Fruit fly (Drosophila melanogaster) whole organism, embryonic: ENCODE measurements around the gene Or88a.

Experiments used
- B-H2 ChIP-seq: fragments of 200-800 bp; sonication (Bioruptor generic); optimal IDR thresholded peaks from 2 replicates; lab custom pipeline; 2018; ENCODE audit warnings: missing biosample characterization, mild to moderate bottlenecking, missing genetic modification characterization
- C15 ChIP-seq: fragments of 200-800 bp; sonication (Bioruptor generic); IDR thresholded peaks from 3 replicates; pipeline ENCODE4 v1.3.6; 2022; ENCODE audit warnings: missing biosample characterization, missing genetic modification characterization
- CG10979 ChIP-seq: fragments of 200-800 bp; sonication (Bioruptor generic); optimal IDR thresholded peaks from 2 replicates; lab custom pipeline; 2018; ENCODE audit warnings: missing biosample characterization, mild to moderate bottlenecking, missing genetic modification characterization, moderate library complexity
- CG11504 ChIP-seq: fragments of 200-800 bp; sonication (Bioruptor generic); optimal IDR thresholded peaks from 3 replicates; lab custom pipeline; 2019; ENCODE audit warnings: missing biosample characterization, mild to moderate bottlenecking, missing genetic modification characterization, moderate library complexity
- CG12155 ChIP-seq: fragments of 200-800 bp; sonication (Bioruptor generic); optimal IDR thresholded peaks from 3 replicates; lab custom pipeline; 2016; ENCODE audit warnings: missing biosample characterization, missing genetic modification characterization
- CG12942 ChIP-seq: fragments of 200-800 bp; sonication (Bioruptor generic); optimal IDR thresholded peaks from 3 replicates; lab custom pipeline; 2016; ENCODE audit warnings: missing biosample characterization, missing genetic modification characterization
- CG14441 ChIP-seq: fragments of 200-800 bp; sonication (Bioruptor generic); IDR thresholded peaks from 2 replicates; pipeline ENCODE4 v1.3.6; 2022; ENCODE audit warnings: missing biosample characterization, missing genetic modification characterization
- CG14667 ChIP-seq: fragments of 200-800 bp; sonication (Bioruptor generic); IDR thresholded peaks from 2 replicates; pipeline ENCODE4 v1.3.6; 2022; ENCODE audit warnings: missing biosample characterization, missing genetic modification characterization
- CG1602 ChIP-seq: fragments of 200-800 bp; sonication (Bioruptor generic); optimal IDR thresholded peaks from 3 replicates; lab custom pipeline; 2016; ENCODE audit warnings: missing biosample characterization, missing genetic modification characterization
- CG1647 ChIP-seq: fragments of 200-800 bp; sonication (Bioruptor generic); optimal IDR thresholded peaks from 3 replicates; lab custom pipeline; 2016; ENCODE audit warnings: missing biosample characterization, missing genetic modification characterization
- CG16779 ChIP-seq: fragments of 200-800 bp; sonication (Bioruptor generic); IDR thresholded peaks from 2 replicates; pipeline ENCODE4 v1.3.6; 2022; ENCODE audit warnings: missing biosample characterization, missing genetic modification characterization
- CG16863 ChIP-seq: fragments of 200-800 bp; sonication (Bioruptor generic); optimal IDR thresholded peaks from 3 replicates; lab custom pipeline; 2016; ENCODE audit warnings: missing biosample characterization, missing genetic modification characterization
- CG17385 ChIP-seq: fragments of 200-800 bp; sonication (Bioruptor generic); optimal IDR thresholded peaks from 3 replicates; lab custom pipeline; 2018; ENCODE audit warnings: missing biosample characterization, mild to moderate bottlenecking, missing genetic modification characterization
- CG17568 ChIP-seq: fragments of 200-800 bp; sonication (Bioruptor generic); optimal IDR thresholded peaks from 2 replicates; lab custom pipeline; 2018; ENCODE audit warnings: missing biosample characterization, mild to moderate bottlenecking, missing genetic modification characterization, moderate library complexity
- CG17612 ChIP-seq: fragments of 200-800 bp; sonication (Bioruptor generic); IDR thresholded peaks from 2 replicates; pipeline ENCODE4 v1.3.6; 2022; ENCODE audit warnings: missing biosample characterization, missing genetic modification characterization
- CG2116 ChIP-seq: fragments of 200-800 bp; sonication (Bioruptor generic); optimal IDR thresholded peaks from 3 replicates; lab custom pipeline; 2018; ENCODE audit warnings: missing biosample characterization, mild to moderate bottlenecking, missing genetic modification characterization
- CG2875 ChIP-seq: fragments of 200-800 bp; sonication (Bioruptor generic); optimal IDR thresholded peaks from 2 replicates; lab custom pipeline; 2017; ENCODE audit warnings: missing biosample characterization, mild to moderate bottlenecking, missing genetic modification characterization, missing genetic modification reagents
- CG32532 ChIP-seq: fragments of 200-800 bp; sonication (Bioruptor generic); IDR thresholded peaks from 2 replicates; pipeline ENCODE4 v1.3.6; 2022; ENCODE audit warnings: missing biosample characterization, missing genetic modification characterization
- CG3726 ChIP-seq: fragments of 200-800 bp; sonication (Bioruptor generic); IDR thresholded peaks from 3 replicates; pipeline ENCODE4, ENCODE4 v1.3.6; 2022; ENCODE audit warnings: missing biosample characterization, missing genetic modification characterization
- CG42726 ChIP-seq: fragments of 200-800 bp; sonication (Bioruptor generic); IDR thresholded peaks from 2 replicates; pipeline ENCODE4 v1.3.6; 2022; ENCODE audit warnings: missing biosample characterization, missing genetic modification characterization; ENCODE audit not compliant: partially characterized antibody
- CG4617 ChIP-seq: fragments of 200-800 bp; sonication (Bioruptor generic); optimal IDR thresholded peaks from 3 replicates; lab custom pipeline; 2016; ENCODE audit warnings: missing biosample characterization, missing genetic modification characterization, borderline replicate concordance
- CG6175 ChIP-seq: fragments of 200-800 bp; sonication (Bioruptor generic); IDR thresholded peaks from 3 replicates; pipeline ENCODE4 v1.3.6; 2022; ENCODE audit warnings: missing biosample characterization, missing genetic modification characterization
- CG6791 ChIP-seq: fragments of 200-800 bp; sonication (Bioruptor generic); IDR thresholded peaks from 3 replicates; pipeline ENCODE4 v1.3.6; 2022; ENCODE audit warnings: missing biosample characterization, missing genetic modification characterization; ENCODE audit not compliant: partially characterized antibody
- CG7372 ChIP-seq: fragments of 200-800 bp; sonication (Bioruptor generic); IDR thresholded peaks from 2 replicates; pipeline ENCODE4 v1.3.6; 2022; ENCODE audit warnings: missing biosample characterization, missing genetic modification characterization
- CG7556 ChIP-seq: fragments of 200-800 bp; sonication (Bioruptor generic); optimal IDR thresholded peaks from 2 replicates; lab custom pipeline; 2017; ENCODE audit warnings: missing biosample characterization, mild to moderate bottlenecking, missing genetic modification characterization
- CG7745 ChIP-seq: fragments of 200-800 bp; sonication (Bioruptor generic); optimal IDR thresholded peaks from 2 replicates; lab custom pipeline; 2018; ENCODE audit warnings: missing biosample characterization, mild to moderate bottlenecking, missing genetic modification characterization, moderate library complexity
- CG7987 ChIP-seq: fragments of 200-800 bp; sonication (Bioruptor generic); optimal IDR thresholded peaks from 2 replicates; lab custom pipeline; 2018; ENCODE audit warnings: missing biosample characterization, mild to moderate bottlenecking, missing genetic modification characterization, moderate library complexity
- CG8281 ChIP-seq: fragments of 200-800 bp; sonication (Bioruptor generic); optimal IDR thresholded peaks from 2 replicates; lab custom pipeline; 2018; ENCODE audit warnings: missing biosample characterization, mild to moderate bottlenecking, missing genetic modification characterization, moderate library complexity
- CG8944 ChIP-seq: fragments of 200-800 bp; sonication (Bioruptor generic); optimal IDR thresholded peaks from 3 replicates; lab custom pipeline; 2016; ENCODE audit warnings: missing biosample characterization, missing genetic modification characterization
- CG9817 ChIP-seq: fragments of 200-800 bp; sonication (Bioruptor generic); optimal IDR thresholded peaks from 2 replicates; lab custom pipeline; 2018; ENCODE audit warnings: missing biosample characterization, mild to moderate bottlenecking, missing genetic modification characterization, moderate library complexity
- CTCF ChIP-seq: fragments of 200-800 bp; sonication (Bioruptor generic); optimal IDR thresholded peaks from 2 replicates; lab custom pipeline; 2017; ENCODE audit warnings: missing biosample characterization, mild to moderate bottlenecking, missing genetic modification characterization, moderate library complexity
- Fer2 ChIP-seq: fragments of 200-800 bp; sonication (Bioruptor generic); optimal IDR thresholded peaks from 2 replicates; lab custom pipeline; 2018; ENCODE audit warnings: missing biosample characterization, mild to moderate bottlenecking, missing genetic modification characterization, moderate library complexity
- HHEX ChIP-seq: fragments of 200-800 bp; sonication (Bioruptor generic); optimal IDR thresholded peaks from 3 replicates; lab custom pipeline; 2017; ENCODE audit warnings: missing biosample characterization, mild to moderate bottlenecking, missing genetic modification characterization, missing genetic modification reagents
- HLH3B ChIP-seq: fragments of 200-800 bp; sonication (Bioruptor generic); IDR thresholded peaks from 2 replicates; pipeline ENCODE4 v1.3.6; 2022; ENCODE audit warnings: missing biosample characterization, missing genetic modification characterization
- HLH54F ChIP-seq: fragments of 200-800 bp; sonication (Bioruptor generic); optimal IDR thresholded peaks from 3 replicates; lab custom pipeline; 2016; ENCODE audit warnings: missing biosample characterization, missing genetic modification characterization
- Hr3 ChIP-seq: fragments of 200-800 bp; sonication (Bioruptor generic); optimal IDR thresholded peaks from 3 replicates; lab custom pipeline; 2016; ENCODE audit warnings: missing biosample characterization, missing genetic modification characterization
- Lhr ChIP-seq: fragments of 200-800 bp; sonication (Bioruptor generic); optimal IDR thresholded peaks from 3 replicates; lab custom pipeline; 2017; ENCODE audit warnings: mild to moderate bottlenecking, missing biosample characterization, missing genetic modification reagents, missing genetic modification characterization
- Six4 ChIP-seq: fragments of 200-800 bp; sonication (Bioruptor generic); optimal IDR thresholded peaks from 2 replicates; lab custom pipeline; 2016; ENCODE audit warnings: missing biosample characterization, missing genetic modification characterization
- Sox100B ChIP-seq: fragments of 200-800 bp; sonication (Bioruptor generic); optimal IDR thresholded peaks from 3 replicates; lab custom pipeline; 2018; ENCODE audit warnings: missing biosample characterization, mild to moderate bottlenecking, missing genetic modification characterization
- az2 ChIP-seq: fragments of 200-800 bp; sonication (Bioruptor generic); optimal IDR thresholded peaks from 3 replicates; lab custom pipeline; 2016; ENCODE audit warnings: missing biosample characterization, missing genetic modification characterization
- bab2 ChIP-seq: fragments of 200-800 bp; sonication (Bioruptor generic); optimal IDR thresholded peaks from 2 replicates; lab custom pipeline; 2016; ENCODE audit warnings: missing biosample characterization, missing genetic modification characterization
- gfzf ChIP-seq: fragments of 200-800 bp; sonication (Bioruptor generic); optimal IDR thresholded peaks from 2 replicates; lab custom pipeline; 2016; ENCODE audit warnings: missing biosample characterization, mild to moderate bottlenecking, missing genetic modification characterization, moderate library complexity
- grn ChIP-seq: fragments of 200-800 bp; sonication (Bioruptor generic); optimal IDR thresholded peaks from 3 replicates; lab custom pipeline; 2017; ENCODE audit warnings: missing biosample characterization, missing genetic modification characterization
- insv ChIP-seq, 2 experiments: fragments of 200-800 bp; sonication (Bioruptor generic); optimal IDR thresholded peaks; 3 replicates each; lab custom pipeline; 2016 to 2018; ENCODE audit warnings: missing biosample characterization in 2 of 2, missing genetic modification characterization in 2 of 2
- klu ChIP-seq: fragments of 200-800 bp; sonication (Bioruptor generic); IDR thresholded peaks from 2 replicates; pipeline ENCODE4 v1.3.6; 2022; ENCODE audit warnings: missing biosample characterization, missing genetic modification characterization
- pho ChIP-seq: fragments of 200-800 bp; sonication (Bioruptor generic); optimal IDR thresholded peaks from 2 replicates; lab custom pipeline; 2016; ENCODE audit warnings: missing biosample characterization, missing genetic modification characterization
- pzg ChIP-seq: fragments of 200-800 bp; sonication (Bioruptor generic); optimal IDR thresholded peaks from 3 replicates; lab custom pipeline; 2018; ENCODE audit warnings: missing biosample characterization, mild to moderate bottlenecking, missing genetic modification characterization, moderate library complexity
- sens ChIP-seq: fragments of 200-800 bp; sonication (Bioruptor generic); peaks from one replicate; lab custom pipeline; 2016; ENCODE audit warnings: missing biosample characterization, missing genetic modification characterization
- slbo ChIP-seq: fragments of 200-800 bp; sonication (Bioruptor generic); IDR thresholded peaks from 2 replicates; pipeline ENCODE4 v1.3.6; 2022; ENCODE audit warnings: missing biosample characterization, missing genetic modification characterization
- tin ChIP-seq: fragments of 200-800 bp; sonication (Bioruptor generic); optimal IDR thresholded peaks from 3 replicates; lab custom pipeline; 2016; ENCODE audit warnings: missing biosample characterization, missing genetic modification characterization
- yki ChIP-seq: fragments of >200 bp; optimal IDR thresholded peaks from 3 replicates; lab custom pipeline; 2018

Gene Or88a

dm6 chr3R:14122347-14122812 is 13.1 kb downstream of the Or88a start, which contains the start of the genes Abi and twf (continued):
- peak; percentile 55 for TF ChIP-seq CG7372 (GFP tag; lab: Robert Waterston, UW)
- peak; percentile 71 for TF ChIP-seq tin (GFP tag; lab: Kevin White, UChicago)
- peak; percentile 80 for TF ChIP-seq CG12155
- TF ChIP-seq CG11504 (tag; lab: Kevin White, UChicago), result peak; percentile 74
- peak; percentile 97 for TF ChIP-seq CG4617 (GFP tag; lab: Kevin White, UChicago)
- TF ChIP-seq CG17568, result peak; percentile 2
- TF ChIP-seq B-H2 (GFP tag; lab: Kevin White, UChicago), result peak; percentile 72
- peak; percentile 34 for TF ChIP-seq bab2 (GFP tag; lab: Kevin White, UChicago)
- TF ChIP-seq CG14667 (GFP tag; lab: Robert Waterston, UW), result peak; percentile 52; the same call in 1 of the 2 replicates
- TF ChIP-seq grn, result no peak
- peak; percentile 46; the same call in 1 of the 2 replicates for TF ChIP-seq klu
- TF ChIP-seq az2 (GFP tag; lab: Kevin White, UChicago), result peak; percentile 70
- peak; percentile 49; the same call in 1 of the 2 replicates for TF ChIP-seq CG14441 (GFP tag; lab: Robert Waterston, UW)
- TF ChIP-seq CG16863 (GFP tag; lab: Kevin White, UChicago), result peak; percentile 59
- 0 out of 3 replicates have a peak, but pooled peaks have one; percentile 16 for TF ChIP-seq CG6175 (GFP tag; lab: Robert Waterston, UW)
- TF ChIP-seq gfzf (GFP tag; lab: Kevin White, UChicago), result peak; percentile 75
- peak; percentile 59 for TF ChIP-seq CG32532 (GFP tag; lab: Robert Waterston, UW)
- no peak for TF ChIP-seq CG17612 (GFP tag; lab: Robert Waterston, UW)
- TF ChIP-seq CG3726 (GFP tag; lab: Robert Waterston, UW), result 0 out of 3 replicates have a peak, but pooled peaks have one; percentile 38
- peak; percentile 80 for TF ChIP-seq CG1602 (GFP tag; lab: Kevin White, UChicago)
- no peak for TF ChIP-seq CG7745 (tag; lab: Kevin White, UChicago)
- TF ChIP-seq Lhr (GFP tag; lab: Kevin White, UChicago), result peak; percentile 42
- no peak for TF ChIP-seq CG7987
- 0 out of 2 replicates have a peak, but pooled peaks have one; percentile 22 for TF ChIP-seq CG16779 (GFP tag; lab: Robert Waterston, UW)
- TF ChIP-seq pzg, result peak; percentile 52
- TF ChIP-seq CG42726 (GFP tag; lab: Robert Waterston, UW), result no peak
- peak; percentile 29 for TF ChIP-seq CG1647 (GFP tag; lab: Kevin White, UChicago)
- TF ChIP-seq CG7556 (GFP tag; lab: Kevin White, UChicago), result peak; percentile 50
- TF ChIP-seq Sox100B, result peak; percentile 53
- TF ChIP-seq HLH3B (GFP tag; lab: Robert Waterston, UW), result peak; percentile 45
- peak; percentile 78 for TF ChIP-seq HLH54F (GFP tag; lab: Kevin White, UChicago)
- TF ChIP-seq Six4 (GFP tag; lab: Kevin White, UChicago), result peak; percentile 68
- TF ChIP-seq CG9817 (tag; lab: Kevin White, UChicago), result peak; percentile 61
- TF ChIP-seq CG10979 (tag; lab: Kevin White, UChicago), result peak; percentile 60
- TF ChIP-seq CG8944, result peak; percentile 33
- peak; percentile 80 for TF ChIP-seq slbo (GFP tag; lab: Robert Waterston, UW)
- peak; percentile 2 for TF ChIP-seq CG2875 (GFP tag; lab: Kevin White, UChicago)
- TF ChIP-seq yki (lab: Kevin White, UChicago), result no peak
- TF ChIP-seq CG2116 (GFP tag; lab: Kevin White, UChicago), result peak; percentile 77
- no peak for TF ChIP-seq CTCF (GFP tag; lab: Kevin White, UChicago)
- TF ChIP-seq Fer2 (tag; lab: Kevin White, UChicago), result peak; percentile 35
- peak; percentile 95 for TF ChIP-seq sens (GFP tag; lab: Kevin White, UChicago)
- TF ChIP-seq CG8281 (tag; lab: Kevin White, UChicago), result peak; percentile 3
- TF ChIP-seq C15 (GFP tag; lab: Robert Waterston, UW), result no peak
- peak; percentile 46 for TF ChIP-seq pho (GFP tag; lab: Kevin White, UChicago)
- TF ChIP-seq CG17385 (GFP tag; lab: Kevin White, UChicago), result peak; percentile 62
- TF ChIP-seq Hr3, result peak; percentile 72
- no peak for TF ChIP-seq CG6791 (GFP tag; lab: Robert Waterston, UW)
- TF ChIP-seq HHEX, result peak; percentile 58
- peak; percentile 75 for TF ChIP-seq CG12942
- TF ChIP-seq insv (GFP tag; optimal IDR thresholded peaks at IDR 0.05; lab: Kevin White, UChicago), result peak in 1 of 2 experiments; percentile 79
